Fruit fly (Drosophila melanogaster) whole organism, embryonic: Measurements from ENCODE around the gene CG5096.

Experiments
- Blimp-1 ChIP-seq: fragments of 200-800 bp; sonication (Bioruptor generic); optimal IDR thresholded peaks from 3 replicates; lab custom pipeline; 2018; ENCODE audit warnings: missing biosample characterization, missing genetic modification characterization, mild to moderate bottlenecking, moderate library complexity, missing genetic modification reagents
- CG10431 ChIP-seq: fragments of 200-800 bp; sonication (Bioruptor generic); optimal IDR thresholded peaks from 3 replicates; lab custom pipeline; 2018; ENCODE audit warnings: missing biosample characterization, mild to moderate bottlenecking, missing genetic modification characterization
- CG11398 ChIP-seq: fragments of 200-800 bp; sonication (Bioruptor generic); optimal IDR thresholded peaks from 2 replicates; lab custom pipeline; 2016; ENCODE audit warnings: missing biosample characterization, missing genetic modification characterization
- CG11560 ChIP-seq: fragments of 200-800 bp; sonication (Bioruptor generic); IDR thresholded peaks from 3 replicates; pipeline ENCODE4 v1.3.6; 2022; ENCODE audit warnings: missing biosample characterization, missing genetic modification characterization
- CG11723 ChIP-seq: fragments of 200-800 bp; sonication (Bioruptor generic); optimal IDR thresholded peaks from 2 replicates; lab custom pipeline; 2017; ENCODE audit warnings: missing biosample characterization, mild to moderate bottlenecking, missing genetic modification characterization
- CG12104 ChIP-seq: fragments of 200-800 bp; sonication (Bioruptor generic); optimal IDR thresholded peaks from 3 replicates; lab custom pipeline; 2016; ENCODE audit warnings: missing biosample characterization, missing genetic modification characterization
- CG12219 ChIP-seq: fragments of 200-800 bp; sonication (Bioruptor generic); optimal IDR thresholded peaks from 3 replicates; lab custom pipeline; 2018; ENCODE audit warnings: missing biosample characterization, mild to moderate bottlenecking, missing genetic modification characterization
- CG13296 ChIP-seq: fragments of 200-800 bp; sonication (Bioruptor generic); optimal IDR thresholded peaks from 3 replicates; lab custom pipeline; 2018; ENCODE audit warnings: missing biosample characterization, mild to moderate bottlenecking, missing genetic modification characterization
- CG13894 ChIP-seq: fragments of 200-800 bp; sonication (Bioruptor generic); optimal IDR thresholded peaks from 3 replicates; lab custom pipeline; 2018; ENCODE audit warnings: missing biosample characterization, mild to moderate bottlenecking, missing genetic modification characterization, moderate library complexity
- CG14014 ChIP-seq: fragments of 200-800 bp; sonication (Bioruptor generic); IDR thresholded peaks from 2 replicates; pipeline ENCODE4 v1.3.6; 2022; ENCODE audit warnings: missing biosample characterization, missing genetic modification characterization
- CG14441 ChIP-seq: fragments of 200-800 bp; sonication (Bioruptor generic); IDR thresholded peaks from 2 replicates; pipeline ENCODE4 v1.3.6; 2022; ENCODE audit warnings: missing biosample characterization, missing genetic modification characterization
- CG15011 ChIP-seq: fragments of 200-800 bp; sonication (Bioruptor generic); optimal IDR thresholded peaks from 3 replicates; lab custom pipeline; 2018; ENCODE audit warnings: missing biosample characterization, mild to moderate bottlenecking, missing genetic modification characterization
- CG1529 ChIP-seq: fragments of 200-800 bp; sonication (Bioruptor generic); optimal IDR thresholded peaks from 3 replicates; lab custom pipeline; 2018; ENCODE audit warnings: missing biosample characterization, missing genetic modification characterization
- CG15514 ChIP-seq: fragments of 200-800 bp; sonication (Bioruptor generic); optimal IDR thresholded peaks from 3 replicates; lab custom pipeline; 2017; ENCODE audit warnings: missing biosample characterization, missing genetic modification characterization, mild to moderate bottlenecking, moderate library complexity, missing genetic modification reagents
- CG17359 ChIP-seq: fragments of 200-800 bp; sonication (Bioruptor generic); optimal IDR thresholded peaks from 3 replicates; lab custom pipeline; 2018; ENCODE audit warnings: missing biosample characterization, mild to moderate bottlenecking, missing genetic modification characterization, moderate library complexity
- CG17612 ChIP-seq: fragments of 200-800 bp; sonication (Bioruptor generic); IDR thresholded peaks from 2 replicates; pipeline ENCODE4 v1.3.6; 2022; ENCODE audit warnings: missing biosample characterization, missing genetic modification characterization
- CG2712 ChIP-seq: fragments of 200-800 bp; optimal IDR thresholded peaks from 3 replicates; lab custom pipeline; 2019; ENCODE audit warnings: missing biosample characterization, mild to moderate bottlenecking, missing genetic modification characterization, moderate library complexity
- CG30020 ChIP-seq: fragments of 200-800 bp; optimal IDR thresholded peaks from 2 replicates; lab custom pipeline; 2019; ENCODE audit warnings: missing biosample characterization, mild to moderate bottlenecking, missing genetic modification characterization, moderate library complexity
- CG30431 ChIP-seq: fragments of 200-800 bp; sonication (Bioruptor generic); optimal IDR thresholded peaks from 2 replicates; lab custom pipeline; 2017; ENCODE audit warnings: missing biosample characterization, missing genetic modification characterization
- CG6654 ChIP-seq: fragments of 200-800 bp; sonication (Bioruptor generic); optimal IDR thresholded peaks from 2 replicates; lab custom pipeline; 2017; ENCODE audit warnings: missing biosample characterization, mild to moderate bottlenecking, missing genetic modification characterization
- CG7928 ChIP-seq: fragments of 200-800 bp; sonication (Bioruptor generic); optimal IDR thresholded peaks from 2 replicates; lab custom pipeline; 2017; ENCODE audit warnings: missing biosample characterization, mild to moderate bottlenecking, missing genetic modification characterization
- CG8089 ChIP-seq: fragments of 200-800 bp; sonication (Bioruptor generic); optimal IDR thresholded peaks from 3 replicates; lab custom pipeline; 2016; ENCODE audit warnings: missing biosample characterization, missing genetic modification characterization
- CG8478 ChIP-seq: fragments of >200 bp; optimal IDR thresholded peaks from 2 replicates; lab custom pipeline; 2018
- D ChIP-seq, 2 experiments: fragments of 200-800 bp in 1 of 2; fragments of >200 bp in 1 of 2; sonication (Bioruptor generic) in 1 of 2; optimal IDR thresholded peaks; 2 replicates in 1 of 2; 3 replicates in 1 of 2; lab custom pipeline; 2017; ENCODE audit warnings: mild to moderate bottlenecking in 1 of 2, missing biosample characterization in 1 of 2, missing genetic modification characterization in 1 of 2, missing genetic modification reagents in 1 of 2
- Dbx ChIP-seq: fragments of 200-800 bp; sonication (Bioruptor generic); IDR thresholded peaks from 3 replicates; pipeline ENCODE4 v1.3.6; 2022; ENCODE audit warnings: missing biosample characterization, missing genetic modification characterization
- Dip3 ChIP-seq: fragments of 200-800 bp; sonication (Bioruptor generic); optimal IDR thresholded peaks from 3 replicates; lab custom pipeline; 2016; ENCODE audit warnings: missing biosample characterization, missing genetic modification characterization
- Doc3 ChIP-seq: fragments of 200-800 bp; sonication (Bioruptor generic); IDR thresholded peaks from 3 replicates; pipeline ENCODE4 v1.3.6; 2022; ENCODE audit warnings: missing biosample characterization, missing genetic modification characterization; ENCODE audit not compliant: partially characterized antibody
- ERR ChIP-seq: fragments of 200-800 bp; sonication (Bioruptor generic); optimal IDR thresholded peaks from 2 replicates; lab custom pipeline; 2016; ENCODE audit warnings: missing biosample characterization, missing genetic modification characterization
- Ets97D ChIP-seq: fragments of 200-800 bp; sonication (Bioruptor generic); optimal IDR thresholded peaks from 3 replicates; lab custom pipeline; 2016; ENCODE audit warnings: missing biosample characterization, missing genetic modification characterization
- Hmr ChIP-seq: fragments of 200-800 bp; sonication (Bioruptor generic); optimal IDR thresholded peaks from 3 replicates; lab custom pipeline; 2017; ENCODE audit warnings: mild to moderate bottlenecking, missing biosample characterization, missing genetic modification reagents, missing genetic modification characterization
- Hsf ChIP-seq: fragments of 200-800 bp; sonication (Bioruptor generic); optimal IDR thresholded peaks from 3 replicates; lab custom pipeline; 2016; ENCODE audit warnings: missing biosample characterization, missing genetic modification characterization
- Lhr ChIP-seq: fragments of 200-800 bp; sonication (Bioruptor generic); optimal IDR thresholded peaks from 3 replicates; lab custom pipeline; 2017; ENCODE audit warnings: mild to moderate bottlenecking, missing biosample characterization, missing genetic modification reagents, missing genetic modification characterization
- NC2β ChIP-seq: fragments of 200-800 bp; sonication (Bioruptor generic); optimal IDR thresholded peaks from 2 replicates; lab custom pipeline; 2016; ENCODE audit warnings: missing biosample characterization, missing genetic modification characterization
- Oaz ChIP-seq: fragments of 200-800 bp; sonication (Bioruptor generic); IDR thresholded peaks from 2 replicates; pipeline ENCODE4 v1.3.6; 2022; ENCODE audit warnings: missing biosample characterization, missing genetic modification characterization
- Usf ChIP-seq: fragments of 200-800 bp; sonication (Bioruptor generic); optimal IDR thresholded peaks from 2 replicates; lab custom pipeline; 2017; ENCODE audit warnings: missing genotype, missing biosample characterization, missing genetic modification characterization
- Vsx1 ChIP-seq: fragments of 200-800 bp; sonication (Bioruptor generic); optimal IDR thresholded peaks from 2 replicates; lab custom pipeline; 2017; ENCODE audit warnings: missing biosample characterization, mild to moderate bottlenecking, missing genetic modification characterization, missing genetic modification reagents
- Xrp1 ChIP-seq: fragments of 200-800 bp; sonication (Bioruptor generic); IDR thresholded peaks from 2 replicates; pipeline ENCODE4 v1.3.6; 2022; ENCODE audit warnings: missing biosample characterization, missing genetic modification characterization
- bigmax ChIP-seq: fragments of 200-800 bp; sonication (Bioruptor generic); optimal IDR thresholded peaks from 2 replicates; lab custom pipeline; 2018; ENCODE audit warnings: missing biosample characterization, mild to moderate bottlenecking, missing genetic modification characterization
- cato ChIP-seq: fragments of 200-800 bp; sonication (Bioruptor generic); optimal IDR thresholded peaks from 2 replicates; lab custom pipeline; 2016; ENCODE audit warnings: missing biosample characterization, missing genetic modification characterization, borderline replicate concordance
- caup ChIP-seq: fragments of 200-800 bp; sonication (Bioruptor generic); optimal IDR thresholded peaks from 3 replicates; lab custom pipeline; 2017; ENCODE audit warnings: missing biosample characterization, mild to moderate bottlenecking, missing genetic modification characterization, moderate library complexity; ENCODE audit not compliant: severe bottlenecking
- gfzf ChIP-seq: fragments of 200-800 bp; sonication (Bioruptor generic); optimal IDR thresholded peaks from 2 replicates; lab custom pipeline; 2016; ENCODE audit warnings: missing biosample characterization, mild to moderate bottlenecking, missing genetic modification characterization, moderate library complexity
- nom ChIP-seq: fragments of 200-800 bp; sonication (Bioruptor generic); optimal IDR thresholded peaks from 2 replicates; lab custom pipeline; 2017; ENCODE audit warnings: missing biosample characterization, missing genetic modification characterization, mild to moderate bottlenecking, moderate library complexity, missing genetic modification reagents
- pzg ChIP-seq: fragments of 200-800 bp; sonication (Bioruptor generic); optimal IDR thresholded peaks from 3 replicates; lab custom pipeline; 2018; ENCODE audit warnings: missing biosample characterization, mild to moderate bottlenecking, missing genetic modification characterization, moderate library complexity
- salm ChIP-seq: fragments of 200-800 bp; sonication (Bioruptor generic); optimal IDR thresholded peaks from 2 replicates; lab custom pipeline; 2018; ENCODE audit warnings: missing biosample characterization, mild to moderate bottlenecking, missing genetic modification characterization
- so ChIP-seq: fragments of 200-800 bp; sonication (Bioruptor generic); IDR thresholded peaks from 3 replicates; pipeline ENCODE4 v1.3.6; 2022; ENCODE audit warnings: missing biosample characterization, missing genetic modification characterization
- sqz ChIP-seq: fragments of 200-800 bp; sonication (Bioruptor generic); optimal IDR thresholded peaks from 3 replicates; lab custom pipeline; 2018; ENCODE audit warnings: missing biosample characterization, mild to moderate bottlenecking, missing genetic modification characterization
- tap ChIP-seq: fragments of 200-800 bp; optimal IDR thresholded peaks from 3 replicates; lab custom pipeline; 2019; ENCODE audit warnings: missing biosample characterization, mild to moderate bottlenecking, missing genetic modification characterization, moderate library complexity
- tin ChIP-seq: fragments of 200-800 bp; sonication (Bioruptor generic); optimal IDR thresholded peaks from 3 replicates; lab custom pipeline; 2016; ENCODE audit warnings: missing biosample characterization, missing genetic modification characterization
- toy ChIP-seq: fragments of 200-800 bp; sonication (Bioruptor generic); IDR thresholded peaks from 2 replicates; pipeline ENCODE4 v1.3.6; 2022; ENCODE audit warnings: missing biosample characterization, missing genetic modification characterization
- trem ChIP-seq: fragments of 200-800 bp; optimal IDR thresholded peaks from 3 replicates; lab custom pipeline; 2019; ENCODE audit warnings: missing biosample characterization, mild to moderate bottlenecking, missing genetic modification characterization, moderate library complexity

The CG5096 gene

DNA sequence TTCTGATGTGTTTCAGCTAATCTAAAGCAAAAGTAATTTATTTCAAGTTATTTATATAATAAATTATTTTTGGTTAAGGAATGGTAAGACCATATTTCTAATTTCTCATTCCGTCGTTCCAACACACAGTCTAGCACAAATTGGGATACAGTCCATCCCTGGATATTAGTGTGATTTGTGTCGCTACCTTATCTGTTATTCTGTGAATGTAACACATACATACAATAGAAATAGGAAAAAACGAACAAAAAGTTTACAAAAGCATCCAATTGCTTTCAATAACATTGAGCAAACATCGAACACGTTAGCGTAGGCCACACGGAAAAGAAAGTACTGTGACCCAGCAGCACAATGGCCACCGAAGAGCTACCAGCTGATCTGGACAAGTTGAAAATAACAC lies 15.5 kb upstream of the CG5096 start, which contains the start of gene CG5056 (continued):
- peak; percentile 2 for TF ChIP-seq Hsf (GFP tag; lab: Kevin White, UChicago)
- TF ChIP-seq CG7928 (GFP tag; lab: Kevin White, UChicago), result peak; percentile 95
- TF ChIP-seq Lhr (GFP tag; lab: Kevin White, UChicago), result peak; percentile 54
- no peak for TF ChIP-seq CG17359 (tag; lab: Kevin White, UChicago)
- peak; percentile 31 for TF ChIP-seq CG15514 (GFP tag; lab: Kevin White, UChicago)
- peak; percentile 88 for TF ChIP-seq pzg (GFP tag; lab: Kevin White, UChicago)
- TF ChIP-seq bigmax (GFP tag; lab: Kevin White, UChicago), result peak; percentile 69
- no peak for TF ChIP-seq tap
- peak; percentile 44 for TF ChIP-seq nom (GFP tag; lab: Kevin White, UChicago)
- TF ChIP-seq CG8089 (GFP tag; lab: Kevin White, UChicago), result no peak
- peak; percentile 63 for TF ChIP-seq CG2712 (tag; lab: Kevin White, UChicago)
- no peak for TF ChIP-seq CG14441
- peak; percentile 61 for TF ChIP-seq gfzf (GFP tag; lab: Kevin White, UChicago)
- TF ChIP-seq Xrp1 (GFP tag; lab: Robert Waterston, UW), result peak; percentile 17; the same call in 1 of the 2 replicates
- TF ChIP-seq CG15011 (GFP tag; lab: Kevin White, UChicago), result no peak

DNA sequence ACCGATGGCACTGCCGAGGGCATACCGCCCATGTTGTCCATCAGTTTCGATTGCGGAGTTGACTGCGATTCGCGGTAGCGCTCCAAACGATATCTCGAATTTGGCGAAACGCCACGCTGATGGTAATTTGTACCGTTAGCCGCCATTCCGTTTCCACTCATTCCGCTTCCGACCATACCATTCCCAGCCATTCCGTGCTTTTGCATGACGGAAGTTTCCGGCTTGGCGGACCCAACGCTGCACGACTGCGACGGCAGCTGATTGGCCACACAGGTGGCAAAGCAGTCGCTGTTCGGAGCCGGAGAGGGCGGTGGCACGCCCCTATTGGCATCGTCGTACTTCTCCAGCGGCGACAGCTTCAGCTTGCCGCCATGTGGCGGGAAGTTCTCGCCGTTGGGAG lies 9.8 kb upstream of the CG5096 start:
- TF ChIP-seq CG17612 (0 out of 2 replicates have a peak, but pooled peaks have one; percentile 28), tin (GFP tag; lab: Kevin White, UChicago) (no peak), sqz (GFP tag; lab: Kevin White, UChicago) (no peak), so (no peak), Ets97D (peak; percentile 11), D (optimal IDR thresholded peaks at IDR 0.05; lab: Kevin White, UChicago) (no peak), D (GFP tag; optimal IDR thresholded peaks at IDR 0.05; lab: Kevin White, UChicago) (no peak), CG6654 (GFP tag; lab: Kevin White, UChicago) (no peak), CG11723 (GFP tag; lab: Kevin White, UChicago) (peak; percentile 18), caup (GFP tag; lab: Kevin White, UChicago) (no peak), CG10431 (GFP tag; lab: Kevin White, UChicago) (no peak), CG14014 (GFP tag; lab: Robert Waterston, UW) (no peak), CG12219 (no peak), Dip3 (GFP tag; lab: Kevin White, UChicago) (no peak), Usf (GFP tag; lab: Kevin White, UChicago) (no peak), salm (tag; lab: Kevin White, UChicago) (no peak), CG11560 (0 out of 3 replicates have a peak, but pooled peaks have one; percentile 35), Vsx1 (GFP tag; lab: Kevin White, UChicago) (no peak), CG30020 (tag; lab: Kevin White, UChicago) (peak; percentile 49), CG13894 (tag; lab: Kevin White, UChicago) (no peak), Dbx (GFP tag; lab: Robert Waterston, UW) (no peak), Oaz (no peak), CG11398 (no peak), ERR (GFP tag; lab: Kevin White, UChicago) (no peak), Blimp-1 (no peak), Hmr (GFP tag; lab: Kevin White, UChicago) (no peak), CG1529 (GFP tag; lab: Kevin White, UChicago) (no peak), CG13296 (no peak), CG8478 (no peak), toy (no peak), CG12104 (GFP tag; lab: Kevin White, UChicago) (no peak), CG30431 (no peak), trem (no peak), cato (GFP tag; lab: Kevin White, UChicago) (no peak), NC2β (GFP tag; lab: Kevin White, UChicago) (no peak), Doc3 (GFP tag; lab: Robert Waterston, UW) (0 out of 3 replicates have a peak, but pooled peaks have one; percentile 32)
